Fruit fly (Drosophila melanogaster) whole organism: Measurements from ENCODE around the gene CG7600.

Experiments used
- CG8478 ChIP-seq: fragments of >200 bp; optimal IDR thresholded peaks from 2 replicates; lab custom pipeline; 2018; ENCODE audit warnings: inconsistent platforms
- Dll ChIP-seq: fragments of >200 bp; optimal IDR thresholded peaks from 2 replicates; lab custom pipeline; 2017
- EcR ChIP-seq, 2 experiments: fragments of >200 bp; optimal IDR thresholded peaks; 2 replicates each; lab custom pipeline; 2017; ENCODE audit warnings: missing biosample characterization in 2 of 2, missing genetic modification characterization in 2 of 2, missing genetic modification reagents in 2 of 2
- pan ChIP-seq: fragments of >200 bp; optimal IDR thresholded peaks from 2 replicates; lab custom pipeline; 2017
- psq ChIP-seq: fragments of >200 bp; optimal IDR thresholded peaks from 2 replicates; lab custom pipeline; 2017
- usp ChIP-seq: fragments of >200 bp; optimal IDR thresholded peaks from 2 replicates; lab custom pipeline; 2017; ENCODE audit warnings: missing biosample characterization, missing genetic modification characterization, mixed read lengths

Gene CG7600

dm6 chr3L:11246046-11246887 is 35.7 kb downstream of the CG7600 start:
- TF ChIP-seq pan (lab: Kevin White, UChicago): no peak
- no peak for TF ChIP-seq psq
- peak; percentile 82 for TF ChIP-seq CG8478 (lab: Kevin White, UChicago)
- TF ChIP-seq EcR (GFP tag; optimal IDR thresholded peaks at IDR 0.05; lab: Kevin White, UChicago): no peak
- no peak for TF ChIP-seq Dll
- TF ChIP-seq usp (GFP tag; lab: Kevin White, UChicago): no peak

DNA sequence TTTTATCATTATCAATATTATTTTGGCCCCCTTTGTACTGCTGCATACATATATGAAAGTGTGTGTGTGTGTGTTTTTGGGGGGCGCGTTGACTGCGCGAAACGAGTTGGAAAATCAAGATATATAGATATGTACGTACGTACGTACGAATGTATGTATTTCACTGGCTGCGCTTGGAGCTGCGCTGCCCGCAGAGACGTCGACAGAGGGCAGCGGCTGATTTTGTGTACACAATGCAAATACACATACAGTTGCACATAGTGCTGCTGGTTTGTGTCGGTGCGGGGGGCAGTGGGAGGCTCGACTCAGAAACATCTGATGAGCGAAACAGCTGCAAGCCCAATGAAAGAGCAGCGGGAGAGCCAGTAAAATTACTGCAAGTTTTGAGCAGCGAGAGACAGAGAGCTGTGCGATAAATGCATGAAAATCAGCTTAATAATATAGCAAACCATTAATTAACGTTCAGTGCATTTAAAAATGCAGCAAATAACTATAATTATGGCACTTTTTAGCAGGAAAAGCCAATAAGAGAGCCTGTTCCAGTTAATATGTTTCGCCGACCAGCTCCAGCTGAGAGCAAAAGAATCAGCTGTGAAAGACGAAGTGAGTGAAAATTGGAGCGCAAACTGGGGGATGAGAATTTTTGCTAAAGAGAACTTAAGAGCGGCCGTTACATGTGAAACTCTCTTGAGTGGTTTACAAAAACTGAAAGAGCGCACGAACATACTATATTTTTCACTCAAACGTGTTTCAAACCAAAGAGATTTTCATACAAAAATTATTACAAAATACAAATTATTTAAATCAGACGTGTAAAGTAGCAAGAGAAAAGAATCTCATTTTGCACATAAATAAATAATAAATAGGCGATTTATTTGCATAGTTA is 37.0 kb downstream of the CG7600 start:
- TF ChIP-seq EcR (GFP tag; optimal IDR thresholded peaks at IDR 0.05; lab: Kevin White, UChicago): no peak
- no peak for TF ChIP-seq CG8478 (lab: Kevin White, UChicago)
- no peak for TF ChIP-seq Dll
- TF ChIP-seq usp (GFP tag; lab: Kevin White, UChicago): no peak
- TF ChIP-seq pan (lab: Kevin White, UChicago): no peak
- no peak for TF ChIP-seq psq

dm6 chr3L:11248303-11248702 is 37.7 kb downstream of the CG7600 start:
- TF ChIP-seq EcR (GFP tag; optimal IDR thresholded peaks at IDR 0.05; lab: Kevin White, UChicago) (no peak), psq (no peak), pan (lab: Kevin White, UChicago) (no peak)

DNA sequence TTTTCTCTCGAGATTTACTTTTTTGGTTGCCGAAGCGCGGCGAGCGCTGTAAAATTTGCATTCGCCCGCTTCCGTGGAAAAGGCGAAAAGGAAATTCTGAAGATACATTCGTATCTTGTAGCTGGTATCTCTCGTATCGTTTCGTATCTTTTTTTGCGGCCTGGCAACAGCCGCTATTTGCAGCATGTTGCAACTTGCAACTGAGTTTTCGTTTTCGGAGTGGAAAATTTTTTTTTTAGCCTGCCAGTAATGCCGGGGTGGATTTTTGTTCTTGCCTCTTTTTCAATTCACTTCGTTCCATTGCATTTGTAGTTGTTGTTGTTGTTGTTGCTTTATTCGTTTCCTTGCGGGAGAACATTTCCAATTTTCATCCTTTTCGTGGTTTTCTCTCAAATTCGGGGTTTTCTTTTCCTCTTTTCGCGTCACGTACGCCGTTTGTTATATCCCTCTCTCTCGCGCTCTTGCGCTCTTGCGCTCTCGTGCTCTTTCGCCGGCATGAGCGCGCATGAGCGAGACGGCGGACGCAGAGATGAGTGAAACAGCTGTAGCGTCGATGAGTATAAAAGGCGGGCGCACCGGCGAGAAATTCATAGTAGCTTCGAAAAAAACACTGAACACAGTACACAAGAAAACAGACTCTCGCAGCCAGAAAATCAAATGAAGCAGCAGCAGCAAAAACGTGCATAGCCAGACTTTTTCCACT is 41.3 kb downstream of the CG7600 start, which contains the start of gene scyl:
Gene scyl (plus strand): TSS at position 587 of the 703 bp plus-strand sequence.
- TF ChIP-seq CG8478 (lab: Kevin White, UChicago): peak; percentile 25
- TF ChIP-seq pan (lab: Kevin White, UChicago): no peak

- TF ChIP-seq Dll: no peak
- no peak for TF ChIP-seq psq
- no peak for TF ChIP-seq pan (lab: Kevin White, UChicago)
- no peak for TF ChIP-seq EcR (GFP tag; optimal IDR thresholded peaks at IDR 0.05; lab: Kevin White, UChicago)
- TF ChIP-seq usp (GFP tag; lab: Kevin White, UChicago): no peak
- no peak for TF ChIP-seq CG8478 (lab: Kevin White, UChicago)
Observed at dm6 chr3L:11252424-11253118, 42.0 kb downstream of the CG7600 start.

- TF ChIP-seq usp (GFP tag; lab: Kevin White, UChicago): no peak
- no peak for TF ChIP-seq Dll
- TF ChIP-seq CG8478 (lab: Kevin White, UChicago): no peak
- no peak for TF ChIP-seq pan (lab: Kevin White, UChicago)
- TF ChIP-seq psq: no peak
- no peak for TF ChIP-seq EcR (GFP tag; optimal IDR thresholded peaks at IDR 0.05; lab: Kevin White, UChicago)
Observed at dm6 chr3L:11253140-11253539, 42.6 kb downstream of the CG7600 start.

DNA sequence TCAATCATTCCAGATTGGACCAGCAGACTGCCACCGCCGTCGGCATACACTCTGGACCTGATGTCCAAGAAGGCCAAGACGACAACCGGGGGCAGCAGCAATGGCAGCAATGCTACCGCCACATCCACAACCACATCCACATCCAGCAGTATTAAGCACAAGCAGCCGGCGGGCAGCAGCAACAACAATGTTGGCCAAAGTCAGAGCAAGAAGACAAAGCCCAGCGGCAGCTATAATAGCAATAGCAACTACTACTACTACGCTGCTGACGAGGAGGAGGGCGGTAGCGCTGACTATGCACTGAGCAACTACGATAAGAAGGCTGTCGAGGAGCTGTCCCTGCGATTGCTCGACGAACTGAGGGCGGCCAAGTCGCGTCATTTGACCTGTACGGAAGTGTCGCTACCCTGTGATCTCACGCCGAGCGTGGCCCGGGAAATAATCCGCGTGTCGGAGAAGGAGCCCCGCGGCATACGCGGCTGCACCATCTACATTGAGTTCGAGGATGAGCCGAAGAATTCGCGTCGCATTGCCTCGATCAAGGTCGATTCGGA is 43.2 kb downstream of the CG7600 start:
- no peak for TF ChIP-seq psq
- no peak for TF ChIP-seq EcR (GFP tag; optimal IDR thresholded peaks at IDR 0.05; lab: Kevin White, UChicago)
- TF ChIP-seq usp (GFP tag; lab: Kevin White, UChicago): no peak
- TF ChIP-seq pan (lab: Kevin White, UChicago): no peak
- TF ChIP-seq CG8478 (lab: Kevin White, UChicago): no peak
- no peak for TF ChIP-seq Dll

- no peak for TF ChIP-seq pan (lab: Kevin White, UChicago)
- TF ChIP-seq CG8478 (lab: Kevin White, UChicago): no peak
- no peak for TF ChIP-seq EcR (GFP tag; optimal IDR thresholded peaks at IDR 0.05; lab: Kevin White, UChicago)
Observed at dm6 chr3L:11254470-11255185, 44.0 kb downstream of the CG7600 start.

DNA sequence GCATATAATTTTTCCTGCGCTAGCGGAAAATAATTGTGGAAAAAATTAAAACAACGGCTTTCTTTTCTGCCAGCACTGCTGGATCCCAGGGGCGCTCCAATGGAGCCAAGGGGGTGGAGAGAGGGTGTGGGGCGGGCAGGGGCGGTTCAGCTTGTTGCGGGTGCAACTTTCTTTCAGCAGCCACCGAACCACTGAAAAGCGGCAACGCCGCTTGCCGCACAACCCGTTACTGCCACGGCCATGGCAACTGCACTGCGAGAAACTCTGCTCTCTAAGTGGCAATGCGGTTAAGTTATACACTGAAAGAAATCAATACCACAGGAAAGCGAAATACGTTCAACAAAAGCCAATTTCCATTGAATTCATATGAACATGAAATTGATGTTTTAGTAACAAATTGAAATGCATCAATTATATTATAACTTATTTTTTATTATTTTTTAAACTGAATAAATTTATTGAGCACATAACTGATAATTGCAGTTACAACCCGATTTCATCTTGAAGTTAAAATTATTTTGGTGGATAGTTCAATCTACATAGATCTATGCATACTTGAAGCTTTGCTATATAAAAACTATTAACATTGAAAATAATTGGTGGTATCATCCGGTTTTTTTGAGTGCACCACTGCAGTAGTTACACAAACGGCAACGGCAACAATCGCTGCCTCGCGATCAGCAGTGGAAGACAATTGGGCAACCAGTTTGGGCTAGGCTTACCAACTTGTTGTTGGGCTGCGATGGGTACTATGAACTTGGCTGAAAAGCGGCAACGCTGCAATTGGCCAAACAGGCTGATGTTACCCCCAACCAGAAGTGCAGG is 45.8 kb downstream of the CG7600 start:
- TF ChIP-seq EcR (GFP tag; optimal IDR thresholded peaks at IDR 0.05; lab: Kevin White, UChicago): peak in 1 of 2 experiments; percentile 26
- TF ChIP-seq CG8478 (lab: Kevin White, UChicago): no peak

DNA sequence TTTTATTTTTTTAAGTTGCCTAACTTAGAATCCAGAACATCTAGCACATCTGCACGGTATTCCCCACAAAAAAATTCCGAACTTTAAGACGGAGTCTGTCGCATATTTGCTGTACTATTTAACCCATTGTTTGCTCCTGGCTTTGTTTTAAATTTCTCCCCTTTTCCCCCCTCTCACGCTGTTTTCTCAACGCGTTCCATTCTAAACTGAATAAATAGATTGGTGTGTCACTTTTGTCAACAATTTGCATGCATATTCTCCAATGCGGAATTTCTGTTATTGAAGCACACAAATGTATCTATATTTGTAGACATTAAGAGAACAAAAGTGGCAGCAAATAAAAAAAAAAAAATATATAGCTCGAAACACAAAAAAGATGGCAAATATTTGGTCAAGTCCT is 47.8 kb downstream of the CG7600 start:
- TF ChIP-seq usp (GFP tag; lab: Kevin White, UChicago) (no peak), psq (no peak), pan (lab: Kevin White, UChicago) (no peak), Dll (no peak), CG8478 (lab: Kevin White, UChicago) (no peak), EcR (GFP tag; optimal IDR thresholded peaks at IDR 0.05; lab: Kevin White, UChicago) (no peak)
